Fruit fly (Drosophila melanogaster): ENCODE results near the gene DIP-delta.

The DIP-delta gene

dm6 chr3L:5447087-5447486 is 23.2 kb downstream of the DIP-delta start (continued):
- TF ChIP-seq CG16815 (GFP tag; optimal IDR thresholded peaks at IDR 0.05) (no peak), ind (GFP tag; optimal IDR thresholded peaks at IDR 0.05) (peak; percentile 18), CG1529 (GFP tag; optimal IDR thresholded peaks at IDR 0.05) (peak; percentile 84), caup (GFP tag; optimal IDR thresholded peaks at IDR 0.05; ENCODE audit: severe bottlenecking) (peak; percentile 68), nerfin-1 (tag; optimal IDR thresholded peaks at IDR 0.05) (no peak), CkIIα-i1 (GFP tag; IDR thresholded peaks at IDR 0.05) (no peak), CG7271 (tag; optimal IDR thresholded peaks at IDR 0.05) (peak; percentile 69), BtbVII (GFP tag; optimal IDR thresholded peaks at IDR 0.05) (peak; percentile 57), eyg (GFP tag; optimal IDR thresholded peaks at IDR 0.05) (peak; percentile 61), ash1 (GFP tag; optimal IDR thresholded peaks at IDR 0.05) (no peak), CG31388 (GFP tag; optimal IDR thresholded peaks at IDR 0.05) (no peak), CG12391 (tag; optimal IDR thresholded peaks at IDR 0.05) (no peak), wor (GFP tag; IDR thresholded peaks at IDR 0.05) (0 out of 2 replicates have a peak, but pooled peaks have one; percentile 13), z (GFP tag; IDR thresholded peaks at IDR 0.05) (no peak), CG10321 (GFP tag; IDR thresholded peaks at IDR 0.05) (peak; percentile 31; the same call in 1 of the 2 replicates), Oaz (GFP tag; IDR thresholded peaks at IDR 0.05) (no peak), jing (GFP tag; optimal IDR thresholded peaks at IDR 0.05) (no peak), ap (GFP tag; IDR thresholded peaks at IDR 0.05) (no peak), Fer1 (GFP tag; optimal IDR thresholded peaks at IDR 0.05) (peak; percentile 53), Doc3 (GFP tag; IDR thresholded peaks at IDR 0.05; ENCODE audit: partially characterized antibody) (no peak), CG7745 (tag; optimal IDR thresholded peaks at IDR 0.05) (no peak), vvl (GFP tag; IDR thresholded peaks at IDR 0.05) (no peak), CG3726 (GFP tag; IDR thresholded peaks at IDR 0.05) (peak; percentile 19; the same call in 1 of the 3 replicates), disco-r (GFP tag; optimal IDR thresholded peaks at IDR 0.05) (peak; percentile 49), salm (tag; optimal IDR thresholded peaks at IDR 0.05) (no peak), CG2116 (GFP tag; optimal IDR thresholded peaks at IDR 0.05) (peak; percentile 6), CG6254 (GFP tag; optimal IDR thresholded peaks at IDR 0.05) (peak; percentile 61), CG32532 (GFP tag; IDR thresholded peaks at IDR 0.05) (no peak), CG11723 (GFP tag; optimal IDR thresholded peaks at IDR 0.05) (peak; percentile 67), CG8388 (GFP tag; optimal IDR thresholded peaks at IDR 0.05) (no peak), CG11695 (GFP tag; IDR thresholded peaks at IDR 0.05) (no peak), pnt (GFP tag; optimal IDR thresholded peaks at IDR 0.05) (peak; percentile 30), CG10565 (GFP tag; optimal IDR thresholded peaks at IDR 0.05) (no peak), CG5180 (GFP tag; optimal IDR thresholded peaks at IDR 0.05) (peak; percentile 52), yki (optimal IDR thresholded peaks at IDR 0.05) (no peak), Dp (GFP tag; optimal IDR thresholded peaks at IDR 0.05) (no peak), dimm (GFP tag; IDR thresholded peaks at IDR 0.05) (no peak), sug (tag; optimal IDR thresholded peaks at IDR 0.05) (no peak), ham (GFP tag; IDR thresholded peaks at IDR 0.05) (no peak), Lhr (GFP tag; optimal IDR thresholded peaks at IDR 0.05) (peak; percentile 77), croc (GFP tag; conservative IDR thresholded peaks at IDR 0.05) (peak; percentile 31; the same call in 2 of the 3 replicates), CG2678 (tag; optimal IDR thresholded peaks at IDR 0.05) (peak; percentile 77), hb (GFP tag; IDR thresholded peaks at IDR 0.05; ENCODE audit: partially characterized antibody) (no peak), Hr51 (GFP tag; optimal IDR thresholded peaks at IDR 0.05) (peak in 1 of 2 experiments; percentile 41), Trl (optimal IDR thresholded peaks at IDR 0.05) (no peak), Trl (GFP tag; optimal IDR thresholded peaks at IDR 0.05) (peak; percentile 82), CG13775 (GFP tag; optimal IDR thresholded peaks at IDR 0.05) (no peak), CG3065 (GFP tag; optimal IDR thresholded peaks at IDR 0.05) (peak; percentile 47), Awh (GFP tag; IDR thresholded peaks at IDR 0.05) (peak; percentile 70; the same call in 1 of the 2 replicates), peb (GFP tag; IDR thresholded peaks at IDR 0.05) (no peak), Sry-β (GFP tag; optimal IDR thresholded peaks at IDR 0.05) (peak; percentile 50)

Data from whole organism, embryonic.